Fruit fly (Drosophila melanogaster): Measurements from ENCODE around the gene ChT.

Gene ChT

DNA sequence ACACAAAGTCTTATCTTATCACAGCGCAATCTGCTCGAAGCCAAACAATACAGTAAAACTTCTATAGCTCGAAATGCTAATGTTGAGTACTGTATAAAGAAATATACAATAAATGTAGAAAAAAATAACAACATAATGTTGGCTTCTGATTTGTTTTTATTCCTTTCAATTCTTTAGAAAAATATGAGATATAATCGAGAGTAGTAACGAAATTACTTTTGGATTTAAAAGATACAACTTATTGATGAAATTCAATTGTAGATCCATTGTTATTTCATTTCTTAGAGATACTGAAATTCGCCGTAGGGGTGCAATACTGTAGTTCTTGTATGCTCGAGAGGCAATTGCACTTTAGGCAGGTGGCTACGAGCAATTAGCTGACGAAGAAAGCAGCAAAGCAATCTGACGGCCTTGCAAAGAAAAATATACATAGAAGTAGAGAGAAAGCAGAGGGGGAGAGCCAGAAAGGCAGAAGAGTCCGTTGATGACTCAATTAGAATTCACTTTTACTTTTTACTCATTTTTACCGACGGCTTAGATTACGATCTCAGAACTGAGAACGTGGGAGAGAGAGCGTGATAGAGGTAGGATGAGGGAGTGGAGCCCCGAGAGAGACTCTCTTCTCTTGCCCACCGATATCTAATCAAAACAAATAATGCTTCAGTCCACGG, 9.8 kb upstream of the ChT start (continued):
- peak; percentile 5 for TF ChIP-seq zfh2 (GFP tag; optimal IDR thresholded peaks at IDR 0.05)
- 0 out of 2 replicates have a peak, but pooled peaks have one; percentile 6 for TF ChIP-seq CG32532 (GFP tag; IDR thresholded peaks at IDR 0.05)
- peak; percentile 51 for TF ChIP-seq salm (tag; optimal IDR thresholded peaks at IDR 0.05)
- TF ChIP-seq CG14710 (tag; optimal IDR thresholded peaks at IDR 0.05) = peak; percentile 12
- TF ChIP-seq CG16863 (GFP tag; optimal IDR thresholded peaks at IDR 0.05) = no peak
- TF ChIP-seq Deaf1 (tag; optimal IDR thresholded peaks at IDR 0.05) = no peak
- no peak for TF ChIP-seq tio (GFP tag; optimal IDR thresholded peaks at IDR 0.05)
- TF ChIP-seq cg (GFP tag; optimal IDR thresholded peaks at IDR 0.05) = no peak
- no peak for TF ChIP-seq ab (GFP tag; optimal IDR thresholded peaks at IDR 0.05)
- no peak for TF ChIP-seq ap (GFP tag; IDR thresholded peaks at IDR 0.05)
- no peak for TF ChIP-seq CG14860 (GFP tag; IDR thresholded peaks at IDR 0.05; ENCODE audit: partially characterized antibody)
- no peak for TF ChIP-seq CG14014 (GFP tag; IDR thresholded peaks at IDR 0.05)
- no peak for TF ChIP-seq Gug (GFP tag; IDR thresholded peaks at IDR 0.05)
- TF ChIP-seq CrebB (tag; optimal IDR thresholded peaks at IDR 0.05) = no peak
- TF ChIP-seq lbe (GFP tag; optimal IDR thresholded peaks at IDR 0.05) = no peak
- TF ChIP-seq E2f2 (GFP tag; IDR thresholded peaks at IDR 0.05) = no peak
- no peak for TF ChIP-seq Tbp (GFP tag; optimal IDR thresholded peaks at IDR 0.05)
- TF ChIP-seq NC2α (GFP tag; optimal IDR thresholded peaks at IDR 0.05) = no peak
- TF ChIP-seq Doc2 (GFP tag; IDR thresholded peaks at IDR 0.05) = no peak
- TF ChIP-seq CG30020 (tag; optimal IDR thresholded peaks at IDR 0.05) = no peak
- no peak for TF ChIP-seq maf-S (GFP tag; optimal IDR thresholded peaks at IDR 0.05)
- no peak for TF ChIP-seq D19B (GFP tag; optimal IDR thresholded peaks at IDR 0.05)
- peak; percentile 91 for TF ChIP-seq sens (GFP tag)
- TF ChIP-seq Side (GFP tag; optimal IDR thresholded peaks at IDR 0.05) = no peak
- TF ChIP-seq Mes4 (GFP tag; optimal IDR thresholded peaks at IDR 0.05) = no peak
- TF ChIP-seq Ada2b (GFP tag; IDR thresholded peaks at IDR 0.05) = no peak
- peak; percentile 18 for TF ChIP-seq Max (GFP tag; optimal IDR thresholded peaks at IDR 0.05)
- TF ChIP-seq jumu (GFP tag; optimal IDR thresholded peaks at IDR 0.05) = peak; percentile 34
- TF ChIP-seq Dll (GFP tag; IDR thresholded peaks at IDR 0.05; ENCODE audit: partially characterized antibody) = 0 out of 4 replicates have a peak, but pooled peaks have one; percentile 31
- no peak for TF ChIP-seq stwl (tag; optimal IDR thresholded peaks at IDR 0.05)
- TF ChIP-seq CG1233 (GFP tag; optimal IDR thresholded peaks at IDR 0.05) = no peak
- TF ChIP-seq schlank (tag; optimal IDR thresholded peaks at IDR 0.05) = no peak
- no peak for TF ChIP-seq tx (GFP tag; optimal IDR thresholded peaks at IDR 0.05)
- no peak for TF ChIP-seq mirr (GFP tag; optimal IDR thresholded peaks at IDR 0.05)
- no peak for TF ChIP-seq CG4282 (GFP tag; optimal IDR thresholded peaks at IDR 0.05)
- peak; percentile 40 for TF ChIP-seq Ptx1 (GFP tag; IDR thresholded peaks at IDR 0.05)
- TF ChIP-seq gro (GFP tag; optimal IDR thresholded peaks at IDR 0.05) = no peak
- TF ChIP-seq ci (GFP tag; IDR thresholded peaks at IDR 0.05) = no peak; the same call in 2 of the 3 replicates
- peak; percentile 51 for TF ChIP-seq gcm (GFP tag; optimal IDR thresholded peaks at IDR 0.05)
- TF ChIP-seq dan (GFP tag; IDR thresholded peaks at IDR 0.05) = no peak
- no peak for TF ChIP-seq her (GFP tag; optimal IDR thresholded peaks at IDR 0.05)
- TF ChIP-seq HmgZ (tag; optimal IDR thresholded peaks at IDR 0.05) = no peak
- no peak; the same call in 2 of the 3 replicates for TF ChIP-seq CG11695 (GFP tag; IDR thresholded peaks at IDR 0.05)
- no peak for TF ChIP-seq CG4360 (GFP tag; IDR thresholded peaks at IDR 0.05)
- peak; percentile 53 for TF ChIP-seq Abd-B (GFP tag; optimal IDR thresholded peaks at IDR 0.05)
- no peak for TF ChIP-seq Ets97D (GFP tag; optimal IDR thresholded peaks at IDR 0.05)
- TF ChIP-seq Bdp1 (GFP tag; optimal IDR thresholded peaks at IDR 0.05) = no peak
- no peak for TF ChIP-seq rib (GFP tag; IDR thresholded peaks at IDR 0.05)
- 0 out of 2 replicates have a peak, but pooled peaks have one; percentile 17 for TF ChIP-seq CG11247 (GFP tag; IDR thresholded peaks at IDR 0.05)
- peak; percentile 10; the same call in 1 of the 2 replicates for TF ChIP-seq NFAT (GFP tag; IDR thresholded peaks at IDR 0.05)
- no peak for TF ChIP-seq CG7271 (tag; optimal IDR thresholded peaks at IDR 0.05)
- TF ChIP-seq CG13424 (tag; optimal IDR thresholded peaks at IDR 0.05) = peak; percentile 67
